Fruit fly (Drosophila melanogaster): ENCODE measurements around the gene Nepl5.
A peak's percentile ranks its signal among the peaks of the same experiment; 100 is the strongest.

Nepl5 gene

DNA sequence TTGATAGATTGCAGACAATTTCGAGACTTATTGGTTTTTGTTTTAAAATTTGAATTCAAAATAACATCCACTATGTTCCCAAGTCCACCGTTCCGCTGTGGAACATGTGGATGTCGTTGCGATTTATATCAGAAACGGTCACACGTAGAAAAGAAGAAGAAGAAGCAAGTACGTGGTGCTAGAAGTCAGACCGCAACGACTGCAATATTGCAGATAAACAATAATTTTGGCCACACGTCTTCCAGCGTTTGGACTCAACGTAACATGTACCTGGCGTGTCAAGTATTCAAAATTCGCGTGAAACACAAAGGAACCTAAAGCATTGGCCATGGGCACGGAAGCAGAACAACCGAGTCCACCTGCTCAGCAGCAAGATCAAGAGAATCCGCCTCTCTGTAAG lies 43.1 kb downstream of the Nepl5 start, which contains the start of gene Fic:
TSS of gene Fic (plus strand) at position 139 of the 400 bp plus-strand sequence.
- TF ChIP-seq CG14667 (GFP tag; IDR thresholded peaks at IDR 0.05) (no peak), CG9727 (GFP tag; optimal IDR thresholded peaks at IDR 0.05) (no peak), CG4424 (GFP tag; optimal IDR thresholded peaks at IDR 0.05) (no peak), CG34422 (GFP tag; IDR thresholded peaks at IDR 0.05) (peak; percentile 22; the same call in 1 of the 3 replicates), Atf6 (GFP tag; IDR thresholded peaks at IDR 0.05) (0 out of 2 replicates have a peak, but pooled peaks have one; percentile 18), E2f2 (GFP tag; IDR thresholded peaks at IDR 0.05) (peak; percentile 60), dimm (GFP tag; IDR thresholded peaks at IDR 0.05) (no peak), pnt (GFP tag; optimal IDR thresholded peaks at IDR 0.05) (no peak), CG14014 (GFP tag; IDR thresholded peaks at IDR 0.05) (no peak), CG11504 (tag; optimal IDR thresholded peaks at IDR 0.05) (no peak), tll (GFP tag; optimal IDR thresholded peaks at IDR 0.05) (peak in 1 of 2 experiments; percentile 75), Oli (tag; optimal IDR thresholded peaks at IDR 0.05) (no peak), D19B (GFP tag; optimal IDR thresholded peaks at IDR 0.05) (no peak), trem (tag; optimal IDR thresholded peaks at IDR 0.05) (peak; percentile 16), zfh1 (GFP tag; IDR thresholded peaks at IDR 0.05) (no peak), btn (GFP tag; optimal IDR thresholded peaks at IDR 0.05) (no peak), Gug (GFP tag; IDR thresholded peaks at IDR 0.05) (no peak), kay (GFP tag; optimal IDR thresholded peaks at IDR 0.05) (no peak), CG9609 (GFP tag; optimal IDR thresholded peaks at IDR 0.05) (no peak), CG6791 (GFP tag; IDR thresholded peaks at IDR 0.05; ENCODE audit: partially characterized antibody) (no peak), YL-1 (GFP tag; optimal IDR thresholded peaks at IDR 0.05) (peak; percentile 26), D19A (tag; optimal IDR thresholded peaks at IDR 0.05) (no peak), grn (GFP tag; optimal IDR thresholded peaks at IDR 0.05) (no peak), CG12659 (GFP tag; optimal IDR thresholded peaks at IDR 0.05) (peak; percentile 4), Spps (tag; optimal IDR thresholded peaks at IDR 0.05) (no peak), ftz-f1 (GFP tag; optimal IDR thresholded peaks at IDR 0.05) (no peak), da (GFP tag; optimal IDR thresholded peaks at IDR 0.05) (no peak), Eip74EF (GFP tag; optimal IDR thresholded peaks at IDR 0.05) (no peak), MESR4 (GFP tag; optimal IDR thresholded peaks at IDR 0.05) (peak; percentile 85), CG12769 (tag; optimal IDR thresholded peaks at IDR 0.05) (no peak), Mes4 (GFP tag; optimal IDR thresholded peaks at IDR 0.05) (no peak), zen (tag; optimal IDR thresholded peaks at IDR 0.05) (no peak), insv (GFP tag; optimal IDR thresholded peaks at IDR 0.05) (no peak), sima (GFP tag; optimal IDR thresholded peaks at IDR 0.05) (no peak), emc (GFP tag; optimal IDR thresholded peaks at IDR 0.05) (no peak), Lim3 (GFP tag; IDR thresholded peaks at IDR 0.05) (no peak), MBD-R2 (GFP tag; IDR thresholded peaks at IDR 0.05) (peak; percentile 76), CG17186 (GFP tag; optimal IDR thresholded peaks at IDR 0.05) (no peak), B-H1 (GFP tag; IDR thresholded peaks at IDR 0.05) (no peak), GATAe (GFP tag; conservative IDR thresholded peaks at IDR 0.05) (no peak), CG6254 (GFP tag; optimal IDR thresholded peaks at IDR 0.05) (no peak), CG2120 (GFP tag; optimal IDR thresholded peaks at IDR 0.05) (no peak), CG17385 (GFP tag; optimal IDR thresholded peaks at IDR 0.05) (peak; percentile 97), CG7745 (tag; optimal IDR thresholded peaks at IDR 0.05) (no peak), Awh (GFP tag; IDR thresholded peaks at IDR 0.05) (no peak), amos (GFP tag; IDR thresholded peaks at IDR 0.05; ENCODE audit: partially characterized antibody) (no peak; the same call in 1 of the 2 replicates), Side (GFP tag; optimal IDR thresholded peaks at IDR 0.05) (no peak), CG13424 (tag; optimal IDR thresholded peaks at IDR 0.05) (no peak), CG3838 (GFP tag; optimal IDR thresholded peaks at IDR 0.05) (no peak), lab (GFP tag; optimal IDR thresholded peaks at IDR 0.05) (no peak), Fer2 (tag; optimal IDR thresholded peaks at IDR 0.05) (no peak)

Data from whole organism, embryonic.